Worm (Caenorhabditis elegans) whole organism, midembryonic: Measurements from ENCODE around the gene srh-239.

Experiments used
- T22C8.4 ChIP-seq: fragments of 200-800 bp; sonication (Bioruptor generic); IDR thresholded peaks from 2 replicates; pipeline ENCODE4 v1.3.6; 2022; ENCODE audit warnings: missing genetic modification characterization, missing compliant biosample characterization
- flt-1 ChIP-seq: fragments of 200-800 bp; sonication (Bioruptor generic); IDR thresholded peaks from 2 replicates; pipeline ENCODE4 v1.3.6; 2022; ENCODE audit warnings: missing genetic modification characterization, missing compliant biosample characterization
- klf-2 ChIP-seq: fragments of 200-800 bp; sonication (Bioruptor generic); conservative IDR thresholded peaks from 2 replicates; pipeline ENCODE4 v1.3.6; 2022; ENCODE audit warnings: missing genetic modification reagents, missing genetic modification characterization, missing compliant biosample characterization
- ref-1 ChIP-seq: fragments of 200-800 bp; sonication (Bioruptor generic); conservative IDR thresholded peaks from 2 replicates; pipeline ENCODE4 v1.3.6; 2022; ENCODE audit warnings: missing genetic modification reagents, missing genetic modification characterization, missing compliant biosample characterization
- ztf-23 ChIP-seq: fragments of 200-800 bp; sonication (Bioruptor generic); IDR thresholded peaks from 2 replicates; pipeline ENCODE4 v1.3.6; 2022; ENCODE audit warnings: missing genetic modification reagents, missing genetic modification characterization, missing compliant biosample characterization

ce11 chrV:15398728-15399127 is 46.8 kb upstream of the srh-239 start, which contains the start of gene fbxa-199:
- TF ChIP-seq T22C8.4 (no peak), flt-1 (GFP tag; lab: Robert Waterston, UW) (no peak), ref-1 (GFP tag; lab: Robert Waterston, UW) (no peak), klf-2 (GFP tag; lab: Robert Waterston, UW) (no peak), ztf-23 (GFP tag; lab: Robert Waterston, UW) (no peak)
